Fruit fly (Drosophila melanogaster) whole organism, embryonic: ENCODE measurements around the gene Ufd1.

Source experiments
- BEAF-32 ChIP-seq: fragments of 200-800 bp; sonication (Bioruptor generic); optimal IDR thresholded peaks from 3 replicates; lab custom pipeline; 2017; ENCODE audit warnings: missing biosample characterization, missing genetic modification characterization, mild to moderate bottlenecking, moderate library complexity, missing genetic modification reagents
- CG11695 ChIP-seq: fragments of 200-800 bp; sonication (Bioruptor generic); IDR thresholded peaks from 3 replicates; pipeline ENCODE4 v1.3.6; 2022; ENCODE audit warnings: missing biosample characterization, missing genetic modification characterization
- CG12299 ChIP-seq: fragments of 200-800 bp; sonication (Bioruptor generic); optimal IDR thresholded peaks from 2 replicates; lab custom pipeline; 2018; ENCODE audit warnings: missing biosample characterization, mild to moderate bottlenecking, missing genetic modification characterization
- CG12744 ChIP-seq: fragments of 200-800 bp; sonication (Bioruptor generic); optimal IDR thresholded peaks from 2 replicates; lab custom pipeline; 2016; ENCODE audit warnings: missing biosample characterization, missing genetic modification characterization
- CG12942 ChIP-seq: fragments of 200-800 bp; sonication (Bioruptor generic); optimal IDR thresholded peaks from 3 replicates; lab custom pipeline; 2016; ENCODE audit warnings: missing biosample characterization, missing genetic modification characterization
- CG16779 ChIP-seq: fragments of 200-800 bp; sonication (Bioruptor generic); IDR thresholded peaks from 2 replicates; pipeline ENCODE4 v1.3.6; 2022; ENCODE audit warnings: missing biosample characterization, missing genetic modification characterization
- CG1792 ChIP-seq: fragments of 200-800 bp; sonication (Bioruptor generic); optimal IDR thresholded peaks from 2 replicates; lab custom pipeline; 2016; ENCODE audit warnings: missing biosample characterization, missing genetic modification characterization
- CG4282 ChIP-seq: fragments of 200-800 bp; sonication (Bioruptor generic); optimal IDR thresholded peaks from 2 replicates; lab custom pipeline; 2016; ENCODE audit warnings: missing biosample characterization, missing genetic modification characterization
- CG4424 ChIP-seq: fragments of 200-800 bp; sonication (Bioruptor generic); optimal IDR thresholded peaks from 3 replicates; lab custom pipeline; 2016; ENCODE audit warnings: missing biosample characterization, missing genetic modification characterization
- CG5180 ChIP-seq: fragments of 200-800 bp; sonication (Bioruptor generic); optimal IDR thresholded peaks from 3 replicates; lab custom pipeline; 2017; ENCODE audit warnings: missing biosample characterization, missing genetic modification characterization, mild to moderate bottlenecking, moderate library complexity, missing genetic modification reagents
- CG8089 ChIP-seq: fragments of 200-800 bp; sonication (Bioruptor generic); optimal IDR thresholded peaks from 3 replicates; lab custom pipeline; 2016; ENCODE audit warnings: missing biosample characterization, missing genetic modification characterization
- CG8290 ChIP-seq, 3 experiments: fragments of 200-800 bp; sonication (Bioruptor generic); optimal IDR thresholded peaks; 2 replicates each; lab custom pipeline; 2016 to 2019; ENCODE audit warnings: missing biosample characterization in 3 of 3, missing genetic modification characterization in 3 of 3, mild to moderate bottlenecking in 2 of 3, moderate library complexity in 1 of 3
- CG8765 ChIP-seq: fragments of 200-800 bp; sonication (Bioruptor generic); IDR thresholded peaks from 2 replicates; pipeline ENCODE4 v1.3.6; 2022; ENCODE audit warnings: missing biosample characterization, missing genetic modification characterization
- CG9215 ChIP-seq: fragments of 200-800 bp; sonication (Bioruptor generic); IDR thresholded peaks from 2 replicates; pipeline ENCODE4 v1.3.6; 2022; ENCODE audit warnings: missing biosample characterization, missing genetic modification characterization
- CG9876 ChIP-seq: fragments of 200-800 bp; sonication (Bioruptor generic); optimal IDR thresholded peaks from 2 replicates; lab custom pipeline; 2016; ENCODE audit warnings: missing biosample characterization, missing genetic modification characterization
- E2f2 ChIP-seq: fragments of 200-800 bp; sonication (Bioruptor generic); IDR thresholded peaks from 2 replicates; pipeline ENCODE4 v1.3.6; 2022; ENCODE audit warnings: missing biosample characterization, missing genetic modification characterization
- HLH3B ChIP-seq: fragments of 200-800 bp; sonication (Bioruptor generic); IDR thresholded peaks from 2 replicates; pipeline ENCODE4 v1.3.6; 2022; ENCODE audit warnings: missing biosample characterization, missing genetic modification characterization
- Lhr ChIP-seq: fragments of 200-800 bp; sonication (Bioruptor generic); optimal IDR thresholded peaks from 3 replicates; lab custom pipeline; 2017; ENCODE audit warnings: mild to moderate bottlenecking, missing biosample characterization, missing genetic modification reagents, missing genetic modification characterization
- MTF-1 ChIP-seq: fragments of 200-800 bp; sonication (Bioruptor generic); optimal IDR thresholded peaks from 2 replicates; lab custom pipeline; 2018; ENCODE audit warnings: missing biosample characterization, mild to moderate bottlenecking, missing genetic modification characterization, borderline replicate concordance
- Mrtf ChIP-seq: fragments of 200-800 bp; sonication (Bioruptor generic); IDR thresholded peaks from 3 replicates; pipeline ENCODE4 v1.3.6; 2022; ENCODE audit warnings: missing biosample characterization, missing genetic modification characterization
- Neu2 ChIP-seq: fragments of 200-800 bp; sonication (Bioruptor generic); optimal IDR thresholded peaks from 3 replicates; lab custom pipeline; 2016; ENCODE audit warnings: missing biosample characterization, missing genetic modification characterization, borderline replicate concordance
- Nf-YA ChIP-seq: fragments of 200-800 bp; sonication (Bioruptor generic); IDR thresholded peaks from 2 replicates; pipeline ENCODE4 v1.3.6; 2022; ENCODE audit warnings: missing biosample characterization, missing genetic modification characterization
- Nf-YB ChIP-seq: fragments of 200-800 bp; sonication (Bioruptor generic); optimal IDR thresholded peaks from 3 replicates; lab custom pipeline; 2019; ENCODE audit warnings: missing biosample characterization, mild to moderate bottlenecking, missing genetic modification characterization, moderate library complexity
- Nf-YC ChIP-seq: fragments of 200-800 bp; optimal IDR thresholded peaks from 3 replicates; lab custom pipeline; 2019; ENCODE audit warnings: missing biosample characterization, mild to moderate bottlenecking, missing genetic modification characterization, moderate library complexity
- Optix ChIP-seq: fragments of 200-800 bp; sonication (Bioruptor generic); IDR thresholded peaks from 3 replicates; pipeline ENCODE4 v1.3.6; 2022; ENCODE audit warnings: missing biosample characterization, missing genetic modification characterization
- ato ChIP-seq: fragments of 200-800 bp; sonication (Bioruptor generic); IDR thresholded peaks from 2 replicates; pipeline ENCODE4 v1.3.6; 2022; ENCODE audit warnings: missing biosample characterization, missing genetic modification characterization; ENCODE audit not compliant: partially characterized antibody
- croc ChIP-seq: fragments of 200-800 bp; sonication (Bioruptor generic); conservative IDR thresholded peaks from 3 replicates; pipeline ENCODE4 v1.3.6; 2022; ENCODE audit warnings: missing biosample characterization, missing genetic modification characterization
- crp ChIP-seq, 2 experiments: fragments of 200-800 bp; sonication (Bioruptor generic); optimal IDR thresholded peaks; 2 replicates in 1 of 2; 3 replicates in 1 of 2; lab custom pipeline; 2017; ENCODE audit warnings: missing biosample characterization in 2 of 2, missing genetic modification characterization in 2 of 2, mild to moderate bottlenecking in 1 of 2, moderate library complexity in 1 of 2
- danr ChIP-seq: fragments of 200-800 bp; sonication (Bioruptor generic); IDR thresholded peaks from 2 replicates; pipeline ENCODE4 v1.3.6; 2022; ENCODE audit warnings: missing biosample characterization, missing genetic modification characterization
- dmrt11E ChIP-seq: fragments of 200-800 bp; sonication (Bioruptor generic); optimal IDR thresholded peaks from 3 replicates; lab custom pipeline; 2018; ENCODE audit warnings: missing biosample characterization, mild to moderate bottlenecking, missing genetic modification characterization, moderate library complexity
- ham ChIP-seq: fragments of 200-800 bp; sonication (Bioruptor generic); IDR thresholded peaks from 2 replicates; pipeline ENCODE4 v1.3.6; 2022; ENCODE audit warnings: missing biosample characterization, missing genetic modification characterization
- her ChIP-seq: fragments of 200-800 bp; sonication (Bioruptor generic); optimal IDR thresholded peaks from 2 replicates; lab custom pipeline; 2016; ENCODE audit warnings: missing biosample characterization, missing genetic modification characterization
- kay ChIP-seq: fragments of 200-800 bp; sonication (Bioruptor generic); optimal IDR thresholded peaks from 2 replicates; lab custom pipeline; 2016; ENCODE audit warnings: missing biosample characterization, missing genetic modification characterization
- ken ChIP-seq: fragments of 200-800 bp; sonication (Bioruptor generic); IDR thresholded peaks from 3 replicates; pipeline ENCODE4 v1.3.6; 2022; ENCODE audit warnings: missing biosample characterization, missing genetic modification characterization
- lola ChIP-seq, 3 experiments: fragments of >200 bp in 2 of 3; fragments of 200-800 bp in 1 of 3; sonication (Bioruptor generic) in 1 of 3; optimal IDR thresholded peaks; 2 replicates each; lab custom pipeline; 2017 to 2019; ENCODE audit warnings: missing biosample characterization in 3 of 3, missing genetic modification characterization in 3 of 3, mild to moderate bottlenecking in 1 of 3, moderate library complexity in 1 of 3
- mam ChIP-seq: fragments of 200-800 bp; sonication (Bioruptor generic); optimal IDR thresholded peaks from 3 replicates; lab custom pipeline; 2016; ENCODE audit warnings: missing biosample characterization, missing genetic modification characterization
- mirr ChIP-seq: fragments of 200-800 bp; sonication (Bioruptor generic); optimal IDR thresholded peaks from 3 replicates; lab custom pipeline; 2018; ENCODE audit warnings: missing biosample characterization, mild to moderate bottlenecking, missing genetic modification characterization
- nmo ChIP-seq: fragments of 200-800 bp; sonication (Bioruptor generic); optimal IDR thresholded peaks from 2 replicates; lab custom pipeline; 2018; ENCODE audit warnings: missing biosample characterization, mild to moderate bottlenecking, missing genetic modification characterization, moderate library complexity
- oc ChIP-seq: fragments of 200-800 bp; sonication (Bioruptor generic); optimal IDR thresholded peaks from 2 replicates; lab custom pipeline; 2018; ENCODE audit warnings: missing biosample characterization, mild to moderate bottlenecking, missing genetic modification characterization, moderate library complexity
- prd ChIP-seq, 3 experiments: fragments of >200 bp in 2 of 3; fragments of 200-800 bp in 1 of 3; sonication (Bioruptor generic) in 1 of 3; optimal IDR thresholded peaks in 2 of 3; IDR thresholded peaks in 1 of 3; 2 replicates in 2 of 3; 3 replicates in 1 of 3; pipeline versions ENCODE4 v1.3.6 to Lab custom; 2017 to 2022; ENCODE audit warnings: missing biosample characterization in 1 of 3, missing genetic modification characterization in 1 of 3
- psq ChIP-seq: fragments of 200-800 bp; sonication (Bioruptor generic); optimal IDR thresholded peaks from 2 replicates; lab custom pipeline; 2017; ENCODE audit warnings: missing biosample characterization, missing genetic modification characterization
- row ChIP-seq: fragments of 200-800 bp; sonication (Bioruptor generic); IDR thresholded peaks from 3 replicates; pipeline ENCODE4 v1.3.6; 2022; ENCODE audit warnings: missing biosample characterization, missing genetic modification characterization
- sisA ChIP-seq: fragments of 200-800 bp; sonication (Bioruptor generic); IDR thresholded peaks from 2 replicates; pipeline ENCODE4 v1.3.6; 2022; ENCODE audit warnings: missing biosample characterization, missing genetic modification characterization
- stc ChIP-seq: fragments of 200-800 bp; sonication (Bioruptor generic); IDR thresholded peaks from 2 replicates; pipeline ENCODE4 v1.3.6; 2022; ENCODE audit warnings: missing biosample characterization, missing genetic modification characterization
- tgo ChIP-seq: fragments of 200-800 bp; sonication (Bioruptor generic); IDR thresholded peaks from 3 replicates; pipeline ENCODE4 v1.3.6; 2022; ENCODE audit warnings: missing biosample characterization, missing genetic modification characterization
- tio ChIP-seq: fragments of 200-800 bp; sonication (Bioruptor generic); optimal IDR thresholded peaks from 2 replicates; lab custom pipeline; 2017; ENCODE audit warnings: missing biosample characterization, missing genetic modification characterization, inconsistent platforms
- ttk ChIP-seq: fragments of 200-800 bp; sonication (Bioruptor generic); IDR thresholded peaks from 2 replicates; pipeline ENCODE4 v2.1.2; 2022; ENCODE audit warnings: missing biosample characterization, missing genetic modification characterization
- vfl ChIP-seq: fragments of 200-800 bp; sonication (Bioruptor generic); optimal IDR thresholded peaks from 2 replicates; lab custom pipeline; 2016; ENCODE audit warnings: missing biosample characterization, missing genetic modification characterization

Ufd1 gene

dm6 chr3L:11091943-11092609 is 30.9 kb downstream of the Ufd1 start (continued):
- TF ChIP-seq ato (GFP tag; lab: Robert Waterston, UW) (0 out of 2 replicates have a peak, but pooled peaks have one; percentile 25), lola (GFP tag; optimal IDR thresholded peaks at IDR 0.05; lab: Kevin White, UChicago) (no peak), CG4424 (GFP tag; lab: Kevin White, UChicago) (peak; percentile 51), CG9215 (GFP tag; lab: Robert Waterston, UW) (0 out of 2 replicates have a peak, but pooled peaks have one; percentile 6), ken (GFP tag; lab: Robert Waterston, UW) (peak; percentile 73), CG16779 (GFP tag; lab: Robert Waterston, UW) (peak; percentile 68; the same call in 1 of the 2 replicates), prd (optimal IDR thresholded peaks at IDR 0.05; lab: Kevin White, UChicago) (no peak), prd (GFP tag; IDR thresholded peaks at IDR 0.05; lab: Robert Waterston, UW) (peak; percentile 52), tgo (GFP tag; lab: Robert Waterston, UW) (peak; percentile 34; the same call in 2 of the 3 replicates), Nf-YA (GFP tag; lab: Robert Waterston, UW) (no peak), oc (tag; lab: Kevin White, UChicago) (peak; percentile 62), mam (GFP tag; lab: Kevin White, UChicago) (peak; percentile 64), Neu2 (GFP tag; lab: Kevin White, UChicago) (no peak), mirr (peak; percentile 5), croc (GFP tag; lab: Robert Waterston, UW) (no peak), Lhr (GFP tag; lab: Kevin White, UChicago) (no peak), ham (GFP tag; lab: Robert Waterston, UW) (no peak), kay (peak; percentile 43), E2f2 (peak; percentile 34; the same call in 1 of the 2 replicates), HLH3B (GFP tag; lab: Robert Waterston, UW) (no peak), Nf-YC (tag; lab: Kevin White, UChicago) (peak; percentile 10), CG4282 (no peak), nmo (peak; percentile 27), CG8765 (GFP tag; lab: Robert Waterston, UW) (no peak), row (GFP tag; lab: Robert Waterston, UW) (no peak; the same call in 1 of the 3 replicates), CG1792 (GFP tag; lab: Kevin White, UChicago) (peak; percentile 36), Nf-YB (GFP tag; lab: Kevin White, UChicago) (peak; percentile 3), sisA (no peak), CG12299 (tag; lab: Kevin White, UChicago) (no peak), tio (GFP tag; lab: Kevin White, UChicago) (no peak), ttk (GFP tag; lab: Robert Waterston, UW) (no peak), vfl (GFP tag; lab: Kevin White, UChicago) (peak; percentile 22), Mrtf (GFP tag; lab: Robert Waterston, UW) (peak; percentile 62; the same call in 2 of the 3 replicates), Optix (no peak), CG12942 (peak; percentile 39), crp (GFP tag; optimal IDR thresholded peaks at IDR 0.05; lab: Kevin White, UChicago) (peak in 1 of 2 experiments; percentile 39), CG5180 (GFP tag; lab: Kevin White, UChicago) (peak; percentile 26), CG11695 (GFP tag; lab: Robert Waterston, UW) (0 out of 3 replicates have a peak, but pooled peaks have one; percentile 15), her (GFP tag; lab: Kevin White, UChicago) (peak; percentile 61), CG9876 (GFP tag; lab: Kevin White, UChicago) (peak; percentile 59), danr (no peak), CG12744 (GFP tag; lab: Kevin White, UChicago) (no peak), psq (peak; percentile 67), dmrt11E (tag; lab: Kevin White, UChicago) (peak; percentile 31), MTF-1 (GFP tag; lab: Kevin White, UChicago) (peak; percentile 28), BEAF-32 (peak; percentile 1), CG8290 (GFP tag; optimal IDR thresholded peaks at IDR 0.05; lab: Kevin White, UChicago) (peak; percentile 80), CG8290 (tag; optimal IDR thresholded peaks at IDR 0.05; lab: Kevin White, UChicago) (peak; percentile 55 to 78), CG8089 (GFP tag; lab: Kevin White, UChicago) (peak; percentile 34), stc (GFP tag; lab: Robert Waterston, UW) (0 out of 2 replicates have a peak, but pooled peaks have one; percentile 9)
